Fruit fly (Drosophila melanogaster) whole organism, embryonic: ENCODE results near the gene Sidpn.

Source experiments
- Awh ChIP-seq: fragments of 200-800 bp; sonication (Bioruptor generic); IDR thresholded peaks from 2 replicates; pipeline ENCODE4, ENCODE4 v1.3.6; 2022; ENCODE audit warnings: missing biosample characterization, missing genetic modification characterization
- Bteb2 ChIP-seq: fragments of 200-800 bp; sonication (Bioruptor generic); optimal IDR thresholded peaks from 2 replicates; lab custom pipeline; 2016; ENCODE audit warnings: missing biosample characterization, missing genetic modification characterization
- CG10321 ChIP-seq: fragments of 200-800 bp; sonication (Bioruptor generic); IDR thresholded peaks from 2 replicates; pipeline ENCODE4 v1.3.6; 2022; ENCODE audit warnings: missing biosample characterization, missing genetic modification characterization
- CG11085 ChIP-seq: fragments of 200-800 bp; sonication (Bioruptor generic); IDR thresholded peaks from 2 replicates; pipeline ENCODE4 v1.3.6; 2022; ENCODE audit warnings: missing biosample characterization, missing genetic modification characterization
- CG11247 ChIP-seq: fragments of 200-800 bp; sonication (Bioruptor generic); IDR thresholded peaks from 2 replicates; pipeline ENCODE4 v1.3.6; 2022; ENCODE audit warnings: missing biosample characterization, missing genetic modification characterization
- CG11398 ChIP-seq: fragments of 200-800 bp; sonication (Bioruptor generic); optimal IDR thresholded peaks from 2 replicates; lab custom pipeline; 2016; ENCODE audit warnings: missing biosample characterization, missing genetic modification characterization
- CG11695 ChIP-seq: fragments of 200-800 bp; sonication (Bioruptor generic); IDR thresholded peaks from 3 replicates; pipeline ENCODE4 v1.3.6; 2022; ENCODE audit warnings: missing biosample characterization, missing genetic modification characterization
- CG12104 ChIP-seq: fragments of 200-800 bp; sonication (Bioruptor generic); optimal IDR thresholded peaks from 3 replicates; lab custom pipeline; 2016; ENCODE audit warnings: missing biosample characterization, missing genetic modification characterization
- CG12299 ChIP-seq: fragments of 200-800 bp; sonication (Bioruptor generic); optimal IDR thresholded peaks from 2 replicates; lab custom pipeline; 2018; ENCODE audit warnings: missing biosample characterization, mild to moderate bottlenecking, missing genetic modification characterization
- CG15073 ChIP-seq: fragments of 200-800 bp; sonication (Bioruptor generic); optimal IDR thresholded peaks from 2 replicates; lab custom pipeline; 2016; ENCODE audit warnings: missing biosample characterization, missing genetic modification characterization
- CG15696 ChIP-seq: fragments of 200-800 bp; sonication (Bioruptor generic); optimal IDR thresholded peaks from 2 replicates; lab custom pipeline; 2019; ENCODE audit warnings: missing biosample characterization, mild to moderate bottlenecking, missing genetic modification characterization, moderate library complexity
- CG16815 ChIP-seq: fragments of 200-800 bp; sonication (Bioruptor generic); optimal IDR thresholded peaks from 3 replicates; lab custom pipeline; 2017; ENCODE audit warnings: missing biosample characterization, mild to moderate bottlenecking, missing genetic modification characterization
- CG17361 ChIP-seq: fragments of 200-800 bp; sonication (Bioruptor generic); IDR thresholded peaks from 3 replicates; pipeline ENCODE4 v1.3.6; 2022; ENCODE audit warnings: missing biosample characterization, missing genetic modification characterization
- CG17802 ChIP-seq: fragments of 200-800 bp; sonication (Bioruptor generic); optimal IDR thresholded peaks from 2 replicates; lab custom pipeline; 2018; ENCODE audit warnings: missing biosample characterization, mild to moderate bottlenecking, missing genetic modification characterization, moderate library complexity
- CG2199 ChIP-seq: fragments of 200-800 bp; sonication (Bioruptor generic); IDR thresholded peaks from 3 replicates; pipeline ENCODE4 v1.3.6; 2022; ENCODE audit warnings: missing biosample characterization, missing genetic modification characterization
- CG2202 ChIP-seq: fragments of 200-800 bp; sonication (Bioruptor generic); optimal IDR thresholded peaks from 2 replicates; lab custom pipeline; 2018; ENCODE audit warnings: missing biosample characterization, mild to moderate bottlenecking, missing genetic modification characterization
- CG2712 ChIP-seq: fragments of 200-800 bp; optimal IDR thresholded peaks from 3 replicates; lab custom pipeline; 2019; ENCODE audit warnings: missing biosample characterization, mild to moderate bottlenecking, missing genetic modification characterization, moderate library complexity
- CG30431 ChIP-seq: fragments of 200-800 bp; sonication (Bioruptor generic); optimal IDR thresholded peaks from 2 replicates; lab custom pipeline; 2017; ENCODE audit warnings: missing biosample characterization, missing genetic modification characterization
- CG3065 ChIP-seq: fragments of 200-800 bp; sonication (Bioruptor generic); optimal IDR thresholded peaks from 2 replicates; lab custom pipeline; 2016; ENCODE audit warnings: missing biosample characterization, missing genetic modification characterization
- CG31365 ChIP-seq: fragments of 200-800 bp; sonication (Bioruptor generic); optimal IDR thresholded peaks from 2 replicates; lab custom pipeline; 2018; ENCODE audit warnings: missing biosample characterization, mild to moderate bottlenecking, missing genetic modification characterization
- CG31441 ChIP-seq: fragments of 200-800 bp; sonication (Bioruptor generic); IDR thresholded peaks from 2 replicates; pipeline ENCODE4 v1.3.6; 2022; ENCODE audit warnings: missing biosample characterization, missing genetic modification characterization
- CG3407 ChIP-seq: fragments of 200-800 bp; sonication (Bioruptor generic); optimal IDR thresholded peaks from 2 replicates; lab custom pipeline; 2018; ENCODE audit warnings: missing biosample characterization, mild to moderate bottlenecking, missing genetic modification characterization
- CG34422 ChIP-seq: fragments of 200-800 bp; sonication (Bioruptor generic); IDR thresholded peaks from 3 replicates; pipeline ENCODE4 v1.3.6; 2022; ENCODE audit warnings: missing biosample characterization, missing genetic modification characterization
- CG4360 ChIP-seq: fragments of 200-800 bp; sonication (Bioruptor generic); IDR thresholded peaks from 2 replicates; pipeline ENCODE4 v1.3.6; 2022; ENCODE audit warnings: missing biosample characterization, missing genetic modification characterization
- CG4424 ChIP-seq: fragments of 200-800 bp; sonication (Bioruptor generic); optimal IDR thresholded peaks from 3 replicates; lab custom pipeline; 2016; ENCODE audit warnings: missing biosample characterization, missing genetic modification characterization
- CG4820 ChIP-seq: fragments of 200-800 bp; sonication (Bioruptor generic); optimal IDR thresholded peaks from 3 replicates; lab custom pipeline; 2016; ENCODE audit warnings: missing biosample characterization, missing genetic modification characterization
- CG9215 ChIP-seq: fragments of 200-800 bp; sonication (Bioruptor generic); IDR thresholded peaks from 2 replicates; pipeline ENCODE4 v1.3.6; 2022; ENCODE audit warnings: missing biosample characterization, missing genetic modification characterization
- Jarid2 ChIP-seq: fragments of 200-800 bp; sonication (Bioruptor generic); optimal IDR thresholded peaks from 3 replicates; lab custom pipeline; 2017; ENCODE audit warnings: mild to moderate bottlenecking, missing biosample characterization, missing genetic modification reagents, missing genetic modification characterization
- Neu2 ChIP-seq: fragments of 200-800 bp; sonication (Bioruptor generic); optimal IDR thresholded peaks from 3 replicates; lab custom pipeline; 2016; ENCODE audit warnings: missing biosample characterization, missing genetic modification characterization, borderline replicate concordance
- Nf-YA ChIP-seq: fragments of 200-800 bp; sonication (Bioruptor generic); IDR thresholded peaks from 2 replicates; pipeline ENCODE4 v1.3.6; 2022; ENCODE audit warnings: missing biosample characterization, missing genetic modification characterization
- Oli ChIP-seq: fragments of 200-800 bp; sonication (Bioruptor generic); optimal IDR thresholded peaks from 2 replicates; lab custom pipeline; 2018; ENCODE audit warnings: missing biosample characterization, mild to moderate bottlenecking, missing genetic modification characterization, moderate library complexity
- Scr ChIP-seq: fragments of 200-800 bp; sonication (Bioruptor generic); IDR thresholded peaks from 2 replicates; pipeline ENCODE4 v1.3.6; 2022; ENCODE audit warnings: missing biosample characterization, missing genetic modification characterization; ENCODE audit not compliant: partially characterized antibody
- Xrp1 ChIP-seq: fragments of 200-800 bp; sonication (Bioruptor generic); IDR thresholded peaks from 2 replicates; pipeline ENCODE4 v1.3.6; 2022; ENCODE audit warnings: missing biosample characterization, missing genetic modification characterization
- ap ChIP-seq: fragments of 200-800 bp; sonication (Bioruptor generic); IDR thresholded peaks from 2 replicates; pipeline ENCODE4 v1.3.6; 2022; ENCODE audit warnings: missing biosample characterization, missing genetic modification characterization
- chinmo ChIP-seq: fragments of 200-800 bp; sonication (Bioruptor generic); IDR thresholded peaks from 4 replicates; pipeline ENCODE4 v1.3.6; 2022; ENCODE audit warnings: missing biosample characterization, missing genetic modification characterization; ENCODE audit not compliant: partially characterized antibody
- ci ChIP-seq: fragments of 200-800 bp; sonication (Bioruptor generic); IDR thresholded peaks from 3 replicates; pipeline ENCODE4 v1.3.6; 2022; ENCODE audit warnings: missing biosample characterization, missing genetic modification characterization
- crp ChIP-seq, 2 experiments: fragments of 200-800 bp; sonication (Bioruptor generic); optimal IDR thresholded peaks; 2 replicates in 1 of 2; 3 replicates in 1 of 2; lab custom pipeline; 2017; ENCODE audit warnings: missing biosample characterization in 2 of 2, missing genetic modification characterization in 2 of 2, mild to moderate bottlenecking in 1 of 2, moderate library complexity in 1 of 2
- disco-r ChIP-seq: fragments of 200-800 bp; sonication (Bioruptor generic); optimal IDR thresholded peaks from 2 replicates; lab custom pipeline; 2016; ENCODE audit warnings: missing biosample characterization, missing genetic modification characterization
- h ChIP-seq: fragments of >200 bp; optimal IDR thresholded peaks from 2 replicates; lab custom pipeline; 2017
- hbn ChIP-seq: fragments of 200-800 bp; sonication (Bioruptor generic); IDR thresholded peaks from 2 replicates; pipeline ENCODE4 v1.3.6; 2022; ENCODE audit warnings: missing biosample characterization, missing genetic modification characterization; ENCODE audit not compliant: partially characterized antibody
- lbe ChIP-seq: fragments of 200-800 bp; sonication (Bioruptor generic); optimal IDR thresholded peaks from 2 replicates; lab custom pipeline; 2016; ENCODE audit warnings: missing biosample characterization, mild to moderate bottlenecking, missing genetic modification characterization
- mld ChIP-seq: fragments of 200-800 bp; sonication (Bioruptor generic); IDR thresholded peaks from 3 replicates; pipeline ENCODE4 v1.3.6; 2022; ENCODE audit warnings: missing biosample characterization, missing genetic modification characterization; ENCODE audit not compliant: partially characterized antibody
- sens ChIP-seq: fragments of 200-800 bp; sonication (Bioruptor generic); peaks from one replicate; lab custom pipeline; 2016; ENCODE audit warnings: missing biosample characterization, missing genetic modification characterization
- sim ChIP-seq: fragments of 200-800 bp; sonication (Bioruptor generic); IDR thresholded peaks from 2 replicates; pipeline ENCODE4 v1.3.6; 2022; ENCODE audit warnings: missing biosample characterization, missing genetic modification characterization
- sna ChIP-seq: fragments of 200-800 bp; sonication (Bioruptor generic); IDR thresholded peaks from 2 replicates; pipeline ENCODE4 v1.3.6; 2022; ENCODE audit warnings: missing biosample characterization, missing genetic modification characterization; ENCODE audit not compliant: partially characterized antibody
- sr ChIP-seq: fragments of 200-800 bp; sonication (Bioruptor generic); IDR thresholded peaks from 3 replicates; pipeline ENCODE4 v1.3.6; 2022; ENCODE audit warnings: missing biosample characterization, missing genetic modification characterization
- stwl ChIP-seq: fragments of 200-800 bp; sonication (Bioruptor generic); optimal IDR thresholded peaks from 3 replicates; lab custom pipeline; 2018; ENCODE audit warnings: missing biosample characterization, mild to moderate bottlenecking, missing genetic modification characterization, moderate library complexity
- unpg ChIP-seq: fragments of 200-800 bp; sonication (Bioruptor generic); optimal IDR thresholded peaks from 3 replicates; lab custom pipeline; 2018; ENCODE audit warnings: missing biosample characterization, mild to moderate bottlenecking, missing genetic modification characterization, moderate library complexity

Sidpn gene

dm6 chr2L:19021278-19022220 lies 6.0 kb upstream of the Sidpn start (continued):
- TF ChIP-seq CG9215 (GFP tag; lab: Robert Waterston, UW) (peak; percentile 49; the same call in 1 of the 2 replicates), CG12299 (tag; lab: Kevin White, UChicago) (peak; percentile 84), stwl (tag; lab: Kevin White, UChicago) (no peak), mld (GFP tag; lab: Robert Waterston, UW) (no peak), ap (GFP tag; lab: Robert Waterston, UW) (peak; percentile 38; the same call in 1 of the 2 replicates), CG11695 (GFP tag; lab: Robert Waterston, UW) (peak; percentile 79), CG31365 (peak; percentile 25), CG2712 (tag; lab: Kevin White, UChicago) (peak; percentile 82), CG4360 (GFP tag; lab: Robert Waterston, UW) (no peak), CG34422 (GFP tag; lab: Robert Waterston, UW) (0 out of 3 replicates have a peak, but pooled peaks have one; percentile 22), CG11247 (GFP tag; lab: Robert Waterston, UW) (peak; percentile 66), CG17802 (tag; lab: Kevin White, UChicago) (peak; percentile 16), CG3407 (GFP tag; lab: Kevin White, UChicago) (peak; percentile 58), CG2202 (peak; percentile 66), Neu2 (GFP tag; lab: Kevin White, UChicago) (no peak), CG16815 (GFP tag; lab: Kevin White, UChicago) (peak; percentile 51), CG2199 (0 out of 3 replicates have a peak, but pooled peaks have one; percentile 43), CG11085 (0 out of 2 replicates have a peak, but pooled peaks have one; percentile 25), Awh (0 out of 2 replicates have a peak, but pooled peaks have one; percentile 34), CG30431 (GFP tag; lab: Kevin White, UChicago) (peak; percentile 69), CG15696 (tag; lab: Kevin White, UChicago) (peak; percentile 8), CG3065 (no peak), Oli (peak; percentile 88), Nf-YA (GFP tag; lab: Robert Waterston, UW) (peak; percentile 38; the same call in 1 of the 2 replicates), CG15073 (GFP tag; lab: Kevin White, UChicago) (peak; percentile 4), sna (GFP tag; lab: Robert Waterston, UW) (no peak), CG17361 (GFP tag; lab: Robert Waterston, UW) (peak; percentile 88), CG31441 (GFP tag; lab: Robert Waterston, UW) (peak; percentile 85), sens (GFP tag; lab: Kevin White, UChicago) (peak; percentile 95), disco-r (GFP tag; lab: Kevin White, UChicago) (no peak), CG12104 (GFP tag; lab: Kevin White, UChicago) (peak; percentile 51), chinmo (0 out of 4 replicates have a peak, but pooled peaks have one; percentile 51), Bteb2 (GFP tag; lab: Kevin White, UChicago) (peak; percentile 1), CG4820 (GFP tag; lab: Kevin White, UChicago) (peak; percentile 61), lbe (peak; percentile 65), CG4424 (GFP tag; lab: Kevin White, UChicago) (peak; percentile 54), crp (GFP tag; optimal IDR thresholded peaks at IDR 0.05; lab: Kevin White, UChicago) (peak in 1 of 2 experiments; percentile 34), unpg (peak; percentile 78), Xrp1 (peak; percentile 79), CG10321 (GFP tag; lab: Robert Waterston, UW) (no peak), ci (GFP tag; lab: Robert Waterston, UW) (peak; percentile 76; the same call in 2 of the 3 replicates), h (lab: Kevin White, UChicago) (no peak), Scr (GFP tag; lab: Robert Waterston, UW) (no peak), hbn (GFP tag; lab: Robert Waterston, UW) (no peak), CG11398 (no peak), sim (GFP tag; lab: Robert Waterston, UW) (no peak), Jarid2 (GFP tag; lab: Kevin White, UChicago) (peak; percentile 41), sr (GFP tag; lab: Robert Waterston, UW) (no peak)
